Fruit fly (Drosophila melanogaster): ENCODE measurements around the gene twf.

The twf gene

DNA sequence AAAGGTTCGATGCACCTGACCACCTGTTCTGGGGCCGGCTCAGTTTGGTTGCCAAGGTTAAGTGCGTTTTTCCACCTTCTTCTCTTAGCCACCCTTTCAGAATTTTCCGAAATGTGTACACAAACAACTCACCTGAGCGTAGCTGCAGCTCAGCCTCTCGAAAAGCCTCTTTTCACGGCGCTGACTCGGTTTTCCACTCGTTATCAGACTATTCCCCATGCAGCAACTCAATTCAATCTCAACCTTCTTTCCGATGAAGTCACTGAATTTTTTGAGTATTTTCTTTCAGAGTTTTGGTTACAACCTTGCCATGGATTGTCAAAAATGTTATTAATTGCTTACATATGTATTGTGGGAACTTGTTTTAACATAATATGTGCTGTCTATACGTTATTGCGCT is 14.9 kb upstream of the twf start:
- TF ChIP-seq Dll (optimal IDR thresholded peaks at IDR 0.05) = no peak
- TF ChIP-seq psq (optimal IDR thresholded peaks at IDR 0.05) = no peak
- TF ChIP-seq usp (GFP tag; optimal IDR thresholded peaks at IDR 0.05) = no peak
- TF ChIP-seq EcR (GFP tag; optimal IDR thresholded peaks at IDR 0.05) = no peak
- no peak for TF ChIP-seq CG8478 (optimal IDR thresholded peaks at IDR 0.05)
- TF ChIP-seq pan (optimal IDR thresholded peaks at IDR 0.05) = no peak

DNA sequence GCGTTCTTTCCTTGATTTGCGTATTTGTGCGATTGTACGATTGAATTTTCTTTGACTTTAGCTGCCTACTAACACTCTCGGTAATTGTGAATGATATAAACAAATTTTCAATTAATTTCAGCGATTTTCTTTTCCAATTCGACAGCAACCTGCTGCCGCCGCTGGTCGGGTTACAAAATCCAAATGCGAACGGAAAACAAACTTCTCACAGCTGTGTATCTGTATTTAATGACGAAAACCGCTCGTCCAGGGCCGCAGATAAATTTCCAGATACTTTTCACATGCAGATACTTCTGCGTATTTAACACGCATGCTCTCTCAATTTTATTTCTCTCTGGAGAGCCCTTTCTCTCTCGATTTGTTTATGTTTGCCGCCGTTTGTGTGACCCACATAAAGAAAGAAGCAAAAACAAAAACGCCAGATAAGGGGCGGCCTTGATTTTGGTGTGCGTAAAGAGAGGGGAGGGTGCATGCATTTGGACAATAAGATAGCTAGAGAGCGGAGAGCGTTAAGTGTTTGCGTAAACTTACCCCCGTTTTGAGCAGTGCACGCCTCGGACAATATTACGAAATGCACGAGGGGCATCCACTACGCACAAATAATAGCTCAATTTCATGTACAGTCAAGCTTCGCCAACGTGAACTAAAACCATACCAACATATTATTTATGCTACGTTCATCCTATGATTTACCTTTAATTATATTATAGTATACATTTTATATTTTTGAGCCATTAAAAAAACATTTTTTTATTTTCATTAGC is 14.1 kb upstream of the twf start, which contains the start of gene CG12402:
Gene CG12402 (minus strand): TSS at position 164 of the 764 bp plus-strand sequence.
- TF ChIP-seq pan (optimal IDR thresholded peaks at IDR 0.05) (no peak), Dll (optimal IDR thresholded peaks at IDR 0.05) (peak; percentile 62)

DNA sequence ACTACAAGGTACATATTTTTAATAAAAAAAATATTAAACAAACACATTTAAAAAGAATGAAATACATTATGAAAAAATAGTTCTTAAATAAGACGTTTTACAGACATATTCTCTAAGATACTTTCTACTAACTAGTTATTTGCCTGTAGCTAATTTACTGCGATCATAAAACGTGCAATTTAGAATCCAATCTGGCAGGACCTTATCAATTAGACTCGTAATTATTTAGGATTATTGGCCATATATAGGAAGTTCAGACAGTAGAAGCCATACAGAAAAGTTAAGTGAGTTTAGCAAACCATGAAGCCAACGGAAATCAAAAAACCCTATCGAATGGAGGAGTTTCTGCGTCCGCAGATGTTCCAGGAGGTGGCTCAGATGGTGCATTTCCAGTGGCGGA is 13.3 kb upstream of the twf start, which contains the start of gene Or88a:
Gene Or88a (plus strand): TSS at position 301 of the 400 bp plus-strand sequence.
- no peak for TF ChIP-seq pan (optimal IDR thresholded peaks at IDR 0.05)
- TF ChIP-seq EcR (GFP tag; optimal IDR thresholded peaks at IDR 0.05) = no peak

DNA sequence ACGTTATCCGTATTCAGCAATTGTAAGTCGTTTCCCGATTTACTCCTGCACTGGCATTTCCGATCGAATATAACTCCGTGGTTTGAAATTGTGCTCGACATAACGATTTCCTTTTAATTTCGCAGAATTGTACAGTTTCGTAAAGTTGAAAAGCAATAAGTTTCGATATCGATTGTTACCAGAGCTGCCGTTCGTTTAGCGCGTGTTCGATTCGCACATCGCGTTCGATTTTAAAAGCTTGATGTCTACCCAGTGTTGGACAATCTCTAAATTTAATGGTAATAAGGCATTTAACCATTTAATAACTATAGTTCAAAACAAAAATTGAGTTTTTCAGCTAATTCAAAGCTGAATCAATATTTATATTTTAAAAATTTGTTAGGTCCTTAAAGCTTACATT is 10.4 kb upstream of the twf start, which contains the start of gene CG14357:
Gene CG14357 (minus strand): TSS at position 101 of the 400 bp plus-strand sequence.
- no peak for TF ChIP-seq psq (optimal IDR thresholded peaks at IDR 0.05)

DNA sequence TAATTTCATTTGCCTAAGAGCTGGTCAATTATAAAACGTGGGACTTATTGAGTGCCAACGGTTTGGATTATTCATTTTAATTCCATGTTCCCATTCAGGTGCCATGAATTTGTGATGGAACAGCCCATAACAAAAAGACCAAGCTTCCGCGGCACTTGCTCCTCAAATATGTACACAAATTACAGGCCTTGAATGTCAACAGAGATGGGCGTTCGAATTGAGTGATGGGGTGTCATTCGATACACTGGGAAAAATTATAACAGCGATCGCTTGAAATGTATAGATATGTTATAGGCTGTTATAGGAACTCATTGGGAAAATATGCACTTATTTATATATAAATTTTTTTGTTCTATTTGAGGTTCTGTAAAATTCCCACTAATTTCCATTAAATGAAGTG is 6.4 kb upstream of the twf start:
- TF ChIP-seq CG8478 (optimal IDR thresholded peaks at IDR 0.05) (no peak), usp (GFP tag; optimal IDR thresholded peaks at IDR 0.05) (no peak), psq (optimal IDR thresholded peaks at IDR 0.05) (no peak)

DNA sequence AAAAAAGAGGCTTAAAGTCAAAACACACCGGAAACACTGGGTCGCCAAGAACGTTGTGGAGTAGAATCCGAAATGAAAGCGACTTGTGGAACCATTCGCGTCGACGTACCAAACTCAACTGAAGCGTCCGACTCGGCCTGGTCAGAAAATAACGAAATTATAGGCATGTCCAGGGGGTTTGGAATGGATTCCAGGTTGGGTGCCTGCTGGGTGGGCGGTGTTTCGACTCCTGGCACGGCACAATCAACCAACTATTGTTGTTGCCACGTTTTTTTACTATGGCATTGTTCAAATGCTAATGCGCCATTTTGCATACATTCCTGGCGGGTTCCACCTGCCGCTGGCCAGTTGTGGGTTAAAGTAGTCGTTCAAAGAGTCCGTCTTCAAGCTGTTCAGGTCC is 4.1 kb upstream of the twf start, which contains the start of gene Kif19A:
Gene Kif19A (minus strand): TSS at position 101 of the 400 bp plus-strand sequence.
- TF ChIP-seq EcR (GFP tag; optimal IDR thresholded peaks at IDR 0.05) (no peak), Dll (optimal IDR thresholded peaks at IDR 0.05) (no peak), CG8478 (optimal IDR thresholded peaks at IDR 0.05) (no peak), pan (optimal IDR thresholded peaks at IDR 0.05) (no peak)

DNA sequence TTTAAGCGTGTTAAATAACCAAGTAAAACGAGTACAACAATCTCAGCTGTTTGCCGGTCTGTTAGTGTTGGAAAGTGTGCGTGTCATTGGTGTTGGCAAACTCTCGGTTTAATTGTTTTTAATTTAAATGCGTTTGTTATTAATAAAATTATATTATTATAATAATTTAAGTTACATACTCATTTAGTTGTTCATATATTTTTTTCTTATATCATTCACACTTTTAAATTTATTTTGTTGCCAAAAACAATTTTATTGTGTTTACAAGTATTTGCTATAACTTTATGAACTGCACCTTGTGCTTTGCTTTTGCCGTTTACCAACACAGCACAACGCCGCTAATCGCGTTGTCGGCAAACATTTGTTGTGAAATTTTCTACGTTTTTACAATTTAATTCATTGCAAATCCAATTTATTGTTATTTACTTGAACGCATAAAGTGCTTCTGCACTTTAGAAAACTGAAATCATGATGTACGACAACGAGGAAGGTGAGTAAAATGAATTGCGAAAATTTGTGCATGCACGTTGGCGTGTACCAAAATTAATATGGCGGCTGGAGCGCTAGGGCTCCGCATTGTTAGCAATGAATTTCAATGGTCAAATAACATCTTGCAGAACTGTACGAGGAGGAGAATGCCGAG is 3.1 kb downstream of the twf start, which contains the start of the genes 140up and Polr2B:
Gene 140up (minus strand): TSS at position 70 of the 643 bp plus-strand sequence.
Gene Polr2B (plus strand): TSS at position 313 of the 643 bp plus-strand sequence.
- no peak for TF ChIP-seq usp (GFP tag; optimal IDR thresholded peaks at IDR 0.05)
- TF ChIP-seq EcR (GFP tag; optimal IDR thresholded peaks at IDR 0.05) = no peak
- no peak for TF ChIP-seq psq (optimal IDR thresholded peaks at IDR 0.05)
- no peak for TF ChIP-seq pan (optimal IDR thresholded peaks at IDR 0.05)
- TF ChIP-seq CG8478 (optimal IDR thresholded peaks at IDR 0.05) = no peak
- TF ChIP-seq Dll (optimal IDR thresholded peaks at IDR 0.05) = no peak

DNA sequence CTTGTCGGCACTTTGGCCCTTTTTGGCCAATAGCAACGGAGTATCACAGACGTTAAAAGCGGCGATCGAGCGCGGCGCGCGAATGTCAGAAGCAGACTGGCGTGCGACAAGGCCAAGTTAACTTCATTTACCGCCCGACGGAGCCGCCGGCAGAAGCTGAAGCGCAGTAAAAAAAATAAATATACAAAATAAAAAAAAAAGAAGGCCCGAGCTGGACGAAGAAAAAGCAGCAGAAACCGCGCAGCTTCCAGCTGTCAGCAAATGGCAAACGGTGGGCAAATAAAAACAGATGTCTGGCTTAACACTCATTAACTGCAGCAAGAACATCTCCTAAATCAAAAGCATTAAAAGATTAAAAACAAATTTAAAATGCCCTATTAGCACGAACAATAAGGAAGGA is 9.5 kb downstream of the twf start, which contains the start of gene CG14356:
Gene CG14356 (minus strand): TSS at position 101 of the 400 bp plus-strand sequence.
- no peak for TF ChIP-seq pan (optimal IDR thresholded peaks at IDR 0.05)
- TF ChIP-seq Dll (optimal IDR thresholded peaks at IDR 0.05) = no peak
- no peak for TF ChIP-seq psq (optimal IDR thresholded peaks at IDR 0.05)
- TF ChIP-seq usp (GFP tag; optimal IDR thresholded peaks at IDR 0.05) = no peak
- TF ChIP-seq CG8478 (optimal IDR thresholded peaks at IDR 0.05) = no peak
- TF ChIP-seq EcR (GFP tag; optimal IDR thresholded peaks at IDR 0.05) = no peak

DNA sequence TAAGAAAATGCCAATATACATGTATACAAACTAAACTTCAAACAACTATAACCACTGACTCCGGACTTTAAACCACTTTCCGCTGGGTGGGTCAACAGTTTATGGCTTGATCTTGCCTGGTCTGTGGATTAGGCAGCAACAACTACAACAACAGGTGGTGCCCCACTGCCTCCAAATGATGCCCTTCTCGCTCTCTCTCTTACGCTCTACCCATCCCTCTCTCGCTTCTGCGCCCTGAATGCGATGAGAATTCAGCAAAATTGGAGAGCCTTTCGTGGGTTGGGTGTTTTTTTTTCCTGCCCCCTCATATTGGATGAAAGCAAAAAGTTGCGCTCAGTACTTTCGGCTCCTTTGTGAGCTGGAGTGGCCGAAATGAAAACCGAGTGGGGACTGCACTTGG is 18.5 kb downstream of the twf start:
- no peak for TF ChIP-seq EcR (GFP tag; optimal IDR thresholded peaks at IDR 0.05)
- no peak for TF ChIP-seq Dll (optimal IDR thresholded peaks at IDR 0.05)
- TF ChIP-seq psq (optimal IDR thresholded peaks at IDR 0.05) = no peak
- no peak for TF ChIP-seq CG8478 (optimal IDR thresholded peaks at IDR 0.05)
- no peak for TF ChIP-seq pan (optimal IDR thresholded peaks at IDR 0.05)
- no peak for TF ChIP-seq usp (GFP tag; optimal IDR thresholded peaks at IDR 0.05)

DNA sequence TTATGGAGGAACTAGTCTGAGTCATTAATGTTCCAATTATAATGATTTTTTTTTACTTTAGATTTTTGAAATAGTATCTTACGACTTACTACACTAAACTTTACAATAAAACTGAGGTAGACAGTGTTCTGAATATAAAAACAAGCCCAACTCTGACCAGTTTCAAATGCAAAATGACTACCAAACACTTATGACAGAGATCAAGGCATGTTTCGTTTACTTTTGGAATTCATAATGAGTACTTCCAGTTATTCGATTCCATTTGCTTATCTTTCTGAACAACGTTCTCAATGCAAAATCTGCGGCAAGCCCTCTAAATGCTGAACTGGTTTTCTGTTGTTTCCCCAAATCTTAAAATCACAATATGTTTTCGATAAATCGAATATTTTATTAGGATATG is 29.4 kb downstream of the twf start, which contains the start of gene CG14355:
Gene CG14355 (minus strand): TSS at position 101 of the 400 bp plus-strand sequence.
- no peak for TF ChIP-seq CG8478 (optimal IDR thresholded peaks at IDR 0.05)
- no peak for TF ChIP-seq Dll (optimal IDR thresholded peaks at IDR 0.05)
- TF ChIP-seq EcR (GFP tag; optimal IDR thresholded peaks at IDR 0.05) = no peak
- TF ChIP-seq psq (optimal IDR thresholded peaks at IDR 0.05) = no peak
- no peak for TF ChIP-seq pan (optimal IDR thresholded peaks at IDR 0.05)

DNA sequence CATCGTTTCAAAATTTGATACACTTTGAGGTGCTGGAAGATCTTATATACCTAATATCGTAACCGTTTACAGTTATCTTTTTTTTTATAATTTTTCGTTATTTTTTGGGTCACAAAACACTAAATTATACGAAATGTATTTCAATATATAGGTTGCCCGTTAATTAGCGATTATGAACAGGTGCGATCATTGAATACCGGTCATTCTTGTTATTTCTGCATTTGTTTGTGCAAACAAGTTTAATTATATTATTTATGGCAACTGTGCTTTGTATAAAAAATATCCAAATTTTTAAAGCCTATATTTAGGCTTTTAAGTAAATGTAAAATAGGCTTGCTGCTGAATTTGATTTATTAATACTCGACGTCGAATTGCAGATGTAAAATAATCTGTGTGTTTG is 30.1 kb downstream of the twf start, which contains the start of gene CG42500:
Gene CG42500 (minus strand): TSS at position 101 of the 400 bp plus-strand sequence.
- TF ChIP-seq CG8478 (optimal IDR thresholded peaks at IDR 0.05) (no peak), Dll (optimal IDR thresholded peaks at IDR 0.05) (no peak), EcR (GFP tag; optimal IDR thresholded peaks at IDR 0.05) (no peak), psq (optimal IDR thresholded peaks at IDR 0.05) (no peak), usp (GFP tag; optimal IDR thresholded peaks at IDR 0.05) (no peak), pan (optimal IDR thresholded peaks at IDR 0.05) (no peak)

DNA sequence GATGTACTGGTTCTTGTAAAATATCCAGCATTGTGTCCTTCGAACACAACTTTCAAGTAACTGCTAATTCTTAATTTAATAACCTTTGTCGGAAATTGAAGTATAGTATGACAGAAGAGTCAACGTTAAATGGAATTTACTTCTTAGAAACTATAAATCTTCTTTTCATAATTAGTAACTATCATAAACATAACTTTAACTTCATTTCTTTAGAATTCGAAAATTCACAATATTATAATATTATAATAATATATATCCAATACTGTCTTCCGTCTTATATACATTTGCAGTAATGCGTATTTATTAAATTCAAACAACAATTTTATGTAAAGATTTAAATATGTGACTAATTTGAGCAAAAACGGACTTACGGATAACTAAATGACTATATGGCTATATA is 31.3 kb downstream of the twf start, which contains the start of gene Recs1:
Gene Recs1 (minus strand): TSS at position 101 of the 400 bp plus-strand sequence.
- TF ChIP-seq usp (GFP tag; optimal IDR thresholded peaks at IDR 0.05) (no peak), pan (optimal IDR thresholded peaks at IDR 0.05) (no peak), CG8478 (optimal IDR thresholded peaks at IDR 0.05) (no peak), Dll (optimal IDR thresholded peaks at IDR 0.05) (no peak), EcR (GFP tag; optimal IDR thresholded peaks at IDR 0.05) (no peak), psq (optimal IDR thresholded peaks at IDR 0.05) (no peak)
